Fruit fly (Drosophila melanogaster): ENCODE results near the gene Ppat-Dpck.
A peak's percentile ranks its signal among the peaks of the same experiment; 100 is the strongest.

- no peak for TF ChIP-seq CG32121 (GFP tag; IDR thresholded peaks at IDR 0.05)
- no peak for TF ChIP-seq fd96Ca (GFP tag; IDR thresholded peaks at IDR 0.05)
- TF ChIP-seq CG34367 (tag; optimal IDR thresholded peaks at IDR 0.05) = no peak
- no peak for TF ChIP-seq CG13204 (GFP tag; optimal IDR thresholded peaks at IDR 0.05)
- no peak for TF ChIP-seq EcR (GFP tag; optimal IDR thresholded peaks at IDR 0.05)
- TF ChIP-seq CG17806 (tag; optimal IDR thresholded peaks at IDR 0.05) = no peak
- TF ChIP-seq CG8301 (tag; optimal IDR thresholded peaks at IDR 0.05) = no peak
- TF ChIP-seq CG4496 (GFP tag; IDR thresholded peaks at IDR 0.05) = 0 out of 3 replicates have a peak, but pooled peaks have one; percentile 38
Observed at dm6 chr3L:5749616-5750336, 18.8 kb downstream of the Ppat-Dpck start.

Data from whole organism, pupa.